Worm (Caenorhabditis elegans) whole organism, young adult: ENCODE data around the gene ttr-53.

ENCODE experiments used
- Y53F4B.3 ChIP-seq: fragments of 200-800 bp; sonication (Bioruptor generic); IDR thresholded peaks from 2 replicates; pipeline ENCODE4 v1.3.6; 2022; ENCODE audit warnings: missing genetic modification reagents, missing genetic modification characterization, missing compliant biosample characterization
- Y79H2A.3 ChIP-seq: fragments of 200-800 bp; sonication (Bioruptor generic); conservative IDR thresholded peaks from 2 replicates; pipeline ENCODE4 v1.3.6; 2022; ENCODE audit warnings: missing genetic modification reagents, missing genetic modification characterization, missing compliant biosample characterization
- hlh-12 ChIP-seq: sonication (generic microtip); optimal IDR thresholded peaks from 2 replicates; lab custom pipeline; 2016; ENCODE audit warnings: missing genetic modification characterization, missing compliant biosample characterization
- lag-1 ChIP-seq: fragments of 200-800 bp; sonication (Bioruptor generic); IDR thresholded peaks from 2 replicates; pipeline ENCODE4 v1.3.6; 2022; ENCODE audit warnings: missing genetic modification reagents, missing genetic modification characterization, missing compliant biosample characterization
- mxl-1 ChIP-seq: sonication (generic microtip); optimal IDR thresholded peaks from 2 replicates; lab custom pipeline; 2016; ENCODE audit warnings: missing genetic modification characterization, missing compliant biosample characterization
- rec-8 ChIP-seq, 2 experiments: sonication (generic microtip); optimal IDR thresholded peaks; 2 replicates each; lab custom pipeline; 2016; ENCODE audit warnings: mild to moderate bottlenecking in 2 of 2, missing genetic modification characterization in 2 of 2, missing genetic modification reagents in 2 of 2, missing genotype in 2 of 2, missing biosample characterization in 1 of 2, missing compliant biosample characterization in 1 of 2, moderate library complexity in 1 of 2
- snpc-4 ChIP-seq, 5 experiments: fragments of 150-350 bp in 1 of 5; sonication (generic microtip) in 4 of 5; optimal IDR thresholded peaks; 2 replicates each; lab custom pipeline; 2014 to 2018; ENCODE audit warnings: missing genetic modification characterization in 5 of 5, missing biosample characterization in 3 of 5, antibody characterized with exemption in 2 of 5, mild to moderate bottlenecking in 2 of 5, missing compliant biosample characterization in 2 of 5, missing genotype in 2 of 5, moderate library complexity in 2 of 5, missing genetic modification reagents in 1 of 5
- ztf-22 ChIP-seq: fragments of 200-800 bp; sonication (Bioruptor generic); optimal IDR thresholded peaks from 2 replicates; lab custom pipeline; 2018; ENCODE audit warnings: mild to moderate bottlenecking, missing genetic modification characterization, moderate library complexity, missing compliant biosample characterization

- TF ChIP-seq snpc-4 (GFP tag; optimal IDR thresholded peaks at IDR 0.05; lab: Kevin White, UChicago) = no peak
- TF ChIP-seq snpc-4 (tag; optimal IDR thresholded peaks at IDR 0.05; lab: Kevin White, UChicago) = no peak
- TF ChIP-seq ztf-22 (GFP tag; lab: Kevin White, UChicago) = no peak
- no peak for TF ChIP-seq hlh-12 (tag; lab: Kevin White, UChicago)
- no peak for TF ChIP-seq rec-8 (tag; optimal IDR thresholded peaks at IDR 0.05; lab: Kevin White, UChicago)
- no peak for TF ChIP-seq lag-1 (GFP tag; lab: Robert Waterston, UW)
- no peak for TF ChIP-seq Y79H2A.3
- TF ChIP-seq Y53F4B.3 = no peak
- no peak for TF ChIP-seq mxl-1 (tag; lab: Kevin White, UChicago)
Observed at ce11 chrIV:10129957-10130356, 27.9 kb upstream of the ttr-53 start, which contains the start of gene glt-3.
